Worm (Caenorhabditis elegans) whole organism, young adult: ENCODE results near the gene T11F8.12.

Experiments used
- F22D6.2 ChIP-seq: sonication (generic microtip); optimal IDR thresholded peaks from 2 replicates; lab custom pipeline; 2016; ENCODE audit warnings: mild to moderate bottlenecking, missing genetic modification characterization, missing compliant biosample characterization
- F49E8.2 ChIP-seq: sonication (generic microtip); optimal IDR thresholded peaks from 3 replicates; lab custom pipeline; 2017; ENCODE audit warnings: missing genetic modification characterization, mild to moderate bottlenecking, missing compliant biosample characterization, antibody characterized with exemption, moderate library complexity; ENCODE audit not compliant: insufficient read depth
- ets-4 ChIP-seq: fragments of 200-800 bp; sonication (Bioruptor generic); optimal IDR thresholded peaks from 2 replicates; lab custom pipeline; 2018; ENCODE audit warnings: mild to moderate bottlenecking, missing genetic modification characterization, missing compliant biosample characterization
- let-607 ChIP-seq, 2 experiments: fragments of 200-800 bp in 1 of 2; sonication (Bioruptor generic) in 1 of 2; sonication (generic microtip) in 1 of 2; optimal IDR thresholded peaks; 2 replicates each; lab custom pipeline; 2016 to 2018; ENCODE audit warnings: mild to moderate bottlenecking in 2 of 2, missing compliant biosample characterization in 2 of 2, missing genetic modification characterization in 2 of 2, moderate library complexity in 2 of 2, missing genotype in 1 of 2
- somi-1 ChIP-seq: fragments of 200-800 bp; sonication (Bioruptor generic); optimal IDR thresholded peaks from 2 replicates; lab custom pipeline; 2018; ENCODE audit warnings: mild to moderate bottlenecking, missing genetic modification characterization, missing compliant biosample characterization
- tbp1 ChIP-seq: fragments of 200-800 bp; sonication (Bioruptor generic); optimal IDR thresholded peaks from 2 replicates; lab custom pipeline; 2018; ENCODE audit warnings: mild to moderate bottlenecking, missing genetic modification characterization, missing compliant biosample characterization
- unc-130 ChIP-seq: sonication (generic microtip); optimal IDR thresholded peaks from 2 replicates; lab custom pipeline; 2016; ENCODE audit warnings: missing genetic modification reagents, missing genetic modification characterization, missing compliant biosample characterization

- no peak for TF ChIP-seq tbp1 (GFP tag; lab: Kevin White, UChicago)
- TF ChIP-seq F22D6.2 (tag; lab: Kevin White, UChicago) = no peak
- TF ChIP-seq F49E8.2 (tag; lab: Kevin White, UChicago) = no peak
- TF ChIP-seq ets-4 (GFP tag; lab: Kevin White, UChicago) = no peak
- TF ChIP-seq unc-130 (GFP tag; lab: Kevin White, UChicago) = no peak
- TF ChIP-seq let-607 (tag; optimal IDR thresholded peaks at IDR 0.05; lab: Kevin White, UChicago) = no peak
- TF ChIP-seq somi-1 (GFP tag; lab: Kevin White, UChicago) = no peak
Measured at ce11 chrIV:5507754-5508153, 25.6 kb upstream of the T11F8.12 start.
